Fruit fly (Drosophila melanogaster) whole organism, embryonic: Measurements from ENCODE around the gene CG16904.

Experiments used
- CG13775 ChIP-seq: fragments of 200-800 bp; sonication (Bioruptor generic); optimal IDR thresholded peaks from 3 replicates; lab custom pipeline; 2017; ENCODE audit warnings: missing biosample characterization, mild to moderate bottlenecking, missing genetic modification characterization
- CG15696 ChIP-seq: fragments of 200-800 bp; sonication (Bioruptor generic); optimal IDR thresholded peaks from 2 replicates; lab custom pipeline; 2019; ENCODE audit warnings: missing biosample characterization, mild to moderate bottlenecking, missing genetic modification characterization, moderate library complexity
- CG4617 ChIP-seq: fragments of 200-800 bp; sonication (Bioruptor generic); optimal IDR thresholded peaks from 3 replicates; lab custom pipeline; 2016; ENCODE audit warnings: missing biosample characterization, missing genetic modification characterization, borderline replicate concordance
- E2f2 ChIP-seq: fragments of 200-800 bp; sonication (Bioruptor generic); IDR thresholded peaks from 2 replicates; pipeline ENCODE4 v1.3.6; 2022; ENCODE audit warnings: missing biosample characterization, missing genetic modification characterization
- Lhr ChIP-seq: fragments of 200-800 bp; sonication (Bioruptor generic); optimal IDR thresholded peaks from 3 replicates; lab custom pipeline; 2017; ENCODE audit warnings: mild to moderate bottlenecking, missing biosample characterization, missing genetic modification reagents, missing genetic modification characterization
- Nf-YC ChIP-seq: fragments of 200-800 bp; optimal IDR thresholded peaks from 3 replicates; lab custom pipeline; 2019; ENCODE audit warnings: missing biosample characterization, mild to moderate bottlenecking, missing genetic modification characterization, moderate library complexity
- Oaz ChIP-seq: fragments of 200-800 bp; sonication (Bioruptor generic); IDR thresholded peaks from 2 replicates; pipeline ENCODE4 v1.3.6; 2022; ENCODE audit warnings: missing biosample characterization, missing genetic modification characterization
- PHDP ChIP-seq: fragments of 200-800 bp; sonication (Bioruptor generic); optimal IDR thresholded peaks from 3 replicates; lab custom pipeline; 2018; ENCODE audit warnings: missing biosample characterization, mild to moderate bottlenecking, missing genetic modification characterization, moderate library complexity
- aop ChIP-seq: fragments of 200-800 bp; sonication (Bioruptor generic); IDR thresholded peaks from 2 replicates; pipeline ENCODE4 v1.3.6; 2022; ENCODE audit warnings: missing biosample characterization, missing genetic modification characterization
- bcd ChIP-seq: fragments of 200-800 bp; sonication (Bioruptor generic); optimal IDR thresholded peaks from 2 replicates; lab custom pipeline; 2017; ENCODE audit warnings: missing biosample characterization, mild to moderate bottlenecking, missing genetic modification characterization
- chn ChIP-seq: fragments of 200-800 bp; sonication (Bioruptor generic); optimal IDR thresholded peaks from 2 replicates; lab custom pipeline; 2016; ENCODE audit warnings: missing biosample characterization, missing genetic modification characterization
- emc ChIP-seq: fragments of 200-800 bp; sonication (Bioruptor generic); optimal IDR thresholded peaks from 2 replicates; lab custom pipeline; 2016; ENCODE audit warnings: missing biosample characterization, missing genetic modification characterization

- TF ChIP-seq CG15696 (tag; lab: Kevin White, UChicago) (no peak), PHDP (tag; lab: Kevin White, UChicago) (no peak), chn (GFP tag; lab: Kevin White, UChicago) (no peak), aop (GFP tag; lab: Robert Waterston, UW) (no peak), Oaz (GFP tag; lab: Robert Waterston, UW) (no peak), Lhr (GFP tag; lab: Kevin White, UChicago) (no peak), CG4617 (GFP tag; lab: Kevin White, UChicago) (no peak), CG13775 (no peak), emc (no peak), E2f2 (GFP tag; lab: Robert Waterston, UW) (no peak), Nf-YC (tag; lab: Kevin White, UChicago) (no peak), bcd (GFP tag; lab: Kevin White, UChicago) (no peak)
Observed at dm6 chr3R:9823723-9824122, 6.9 kb upstream of the CG16904 start, which contains the start of gene CG34302.
